Worm (Caenorhabditis elegans): ENCODE measurements around the gene fipr-17.

Gene fipr-17

DNA sequence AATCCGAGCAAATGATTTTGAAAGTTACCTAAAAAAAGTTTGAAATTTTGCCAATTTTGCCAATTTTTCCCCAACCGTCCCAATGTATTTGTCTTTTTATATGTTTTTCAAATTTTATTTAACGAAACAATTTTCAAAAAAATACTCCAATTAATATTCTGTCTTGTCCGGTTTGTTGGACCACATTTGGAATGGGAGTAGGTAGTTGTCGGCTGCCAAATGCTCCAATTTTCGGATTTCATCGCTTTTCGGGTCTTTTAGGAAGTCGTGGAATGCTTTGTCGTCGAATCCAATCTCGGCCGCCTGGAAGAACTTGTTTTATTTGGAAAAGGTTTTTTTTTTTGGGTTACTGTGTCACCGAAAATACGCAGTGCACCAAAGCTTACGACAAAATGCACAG is 17.7 kb upstream of the fipr-17 start:
- no peak for TF ChIP-seq blmp-1 (tag; optimal IDR thresholded peaks at IDR 0.05)
- TF ChIP-seq nhr-71 (tag; optimal IDR thresholded peaks at IDR 0.05), result no peak
- no peak for TF ChIP-seq nhr-84 (tag; optimal IDR thresholded peaks at IDR 0.05)
- no peak for TF ChIP-seq aha-1 (tag; optimal IDR thresholded peaks at IDR 0.05)
- no peak for TF ChIP-seq zag-1 (tag; optimal IDR thresholded peaks at IDR 0.05)
- no peak for TF ChIP-seq mep-1 (tag; optimal IDR thresholded peaks at IDR 0.05)
- no peak for TF ChIP-seq hlh-4 (tag; optimal IDR thresholded peaks at IDR 0.05)

- TF ChIP-seq ets-5 (GFP tag; IDR thresholded peaks at IDR 0.05) (no peak), efl-1 (optimal IDR thresholded peaks at IDR 0.05) (no peak), efl-1 (GFP tag; optimal IDR thresholded peaks at IDR 0.05 in 1 of 2) (peak in 1 of 2 experiments; percentile 87)
Measured at ce11 chrIII:11022278-11022677, 14.9 kb upstream of the fipr-17 start.

DNA sequence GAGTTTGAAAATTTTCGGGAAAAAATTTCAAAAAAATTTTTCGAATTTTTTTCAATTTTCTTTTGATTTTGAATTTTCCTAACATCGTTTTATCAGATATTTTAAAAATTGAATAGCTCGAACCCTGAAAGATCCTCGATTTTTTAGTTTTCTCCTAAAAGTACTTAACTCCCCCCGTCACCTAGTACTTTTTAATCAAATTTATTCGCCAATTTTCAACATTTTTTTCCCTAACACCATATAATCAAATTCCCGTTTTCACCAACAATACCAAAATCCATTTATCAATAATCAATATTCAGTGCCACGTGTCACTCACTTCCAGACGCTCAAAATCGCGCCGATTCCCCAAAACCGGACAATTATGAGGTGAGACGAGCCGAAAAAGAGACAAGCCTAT is 4.9 kb upstream of the fipr-17 start, which contains the start of gene kvs-4:
Gene kvs-4, plus strand, starts transcription at position 301 of the 400 bp plus-strand sequence.
- TF ChIP-seq elt-2 (tag; optimal IDR thresholded peaks at IDR 0.05) (no peak), nhr-20 (tag; optimal IDR thresholded peaks at IDR 0.05) (no peak), efl-3 (GFP tag; optimal IDR thresholded peaks at IDR 0.05) (no peak), mab-9 (GFP tag; IDR thresholded peaks at IDR 0.05) (no peak), jun-1 (tag; optimal IDR thresholded peaks at IDR 0.05) (no peak), lin-35 (GFP tag; optimal IDR thresholded peaks at IDR 0.05) (no peak), hlh-4 (tag; optimal IDR thresholded peaks at IDR 0.05) (no peak), C34B4.2 (tag; optimal IDR thresholded peaks at IDR 0.05) (no peak), nhr-19 (GFP tag; conservative IDR thresholded peaks at IDR 0.05) (no peak), dpl-1 (GFP tag; optimal IDR thresholded peaks at IDR 0.05) (no peak), nhr-85 (tag) (no peak), nhr-12 (tag; optimal IDR thresholded peaks at IDR 0.05) (no peak), zag-1 (tag; optimal IDR thresholded peaks at IDR 0.05) (no peak)

DNA sequence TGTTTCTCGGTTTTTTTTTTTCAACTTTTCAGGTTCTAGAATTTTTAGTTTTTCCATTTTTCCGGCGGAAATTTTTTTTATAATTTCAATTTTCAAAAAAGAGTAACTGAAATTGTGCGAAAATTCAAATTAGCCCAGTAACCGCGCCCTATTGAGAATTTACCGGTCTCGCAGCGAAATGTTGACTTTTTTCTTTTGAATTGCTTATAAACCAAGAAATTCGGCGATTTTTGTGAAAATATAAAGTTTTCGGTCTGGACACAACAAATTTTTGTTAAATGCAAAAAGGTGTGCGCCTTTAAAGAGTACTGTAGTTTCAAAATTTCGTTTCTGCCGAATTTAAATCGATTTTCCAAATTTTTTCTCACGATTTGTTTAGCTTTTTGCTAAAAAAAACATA is 3.2 kb upstream of the fipr-17 start:
- no peak for TF ChIP-seq nhr-77 (tag; optimal IDR thresholded peaks at IDR 0.05)
- no peak for TF ChIP-seq unc-98 (GFP tag; IDR thresholded peaks at IDR 0.05)
- TF ChIP-seq zip-4 (GFP tag; optimal IDR thresholded peaks at IDR 0.05), result no peak
- TF ChIP-seq ceh-82 (tag; optimal IDR thresholded peaks at IDR 0.05), result no peak
- no peak for TF ChIP-seq efl-1 (optimal IDR thresholded peaks at IDR 0.05)
- peak in 1 of 2 experiments; percentile 72 for TF ChIP-seq efl-1 (GFP tag; optimal IDR thresholded peaks at IDR 0.05 in 1 of 2)
- TF ChIP-seq hpl-2 (GFP tag; optimal IDR thresholded peaks at IDR 0.05), result no peak
- TF ChIP-seq unc-130 (tag; optimal IDR thresholded peaks at IDR 0.05), result no peak
- TF ChIP-seq pqm-1 (tag; optimal IDR thresholded peaks at IDR 0.05), result no peak

- TF ChIP-seq rnt-1 (tag; optimal IDR thresholded peaks at IDR 0.05) (no peak), sup-37 (GFP tag; optimal IDR thresholded peaks at IDR 0.05) (no peak), hlh-4 (tag; optimal IDR thresholded peaks at IDR 0.05) (no peak), ets-5 (GFP tag; IDR thresholded peaks at IDR 0.05) (no peak), pqm-1 (tag; optimal IDR thresholded peaks at IDR 0.05) (no peak), unc-98 (GFP tag; IDR thresholded peaks at IDR 0.05) (no peak), irx-1 (tag; optimal IDR thresholded peaks at IDR 0.05) (no peak), lin-35 (GFP tag; optimal IDR thresholded peaks at IDR 0.05) (no peak), elt-2 (tag; optimal IDR thresholded peaks at IDR 0.05) (no peak), skn-1 (tag; optimal IDR thresholded peaks at IDR 0.05) (no peak), nhr-85 (tag) (no peak), ama-1 (optimal IDR thresholded peaks at IDR 0.05) (no peak), ces-1 (GFP tag; optimal IDR thresholded peaks at IDR 0.05) (no peak), ceh-88 (GFP tag; IDR thresholded peaks at IDR 0.05) (no peak)
Measured at ce11 chrIII:11008869-11009268, 1.5 kb upstream of the fipr-17 start, which contains the start of gene exos-1. exos-1 (plus strand) TSS chrIII:11009043.

Measured in whole organism, L1 larva.